Worm (Caenorhabditis elegans) whole organism, dauer: ENCODE data around the gene trpp-3.

Experiments
- unc-62 ChIP-seq: sonication (generic microtip); optimal IDR thresholded peaks from 2 replicates; lab custom pipeline; 2017; ENCODE audit warnings: missing biosample characterization, missing genetic modification reagents, missing genetic modification characterization

Gene trpp-3

DNA sequence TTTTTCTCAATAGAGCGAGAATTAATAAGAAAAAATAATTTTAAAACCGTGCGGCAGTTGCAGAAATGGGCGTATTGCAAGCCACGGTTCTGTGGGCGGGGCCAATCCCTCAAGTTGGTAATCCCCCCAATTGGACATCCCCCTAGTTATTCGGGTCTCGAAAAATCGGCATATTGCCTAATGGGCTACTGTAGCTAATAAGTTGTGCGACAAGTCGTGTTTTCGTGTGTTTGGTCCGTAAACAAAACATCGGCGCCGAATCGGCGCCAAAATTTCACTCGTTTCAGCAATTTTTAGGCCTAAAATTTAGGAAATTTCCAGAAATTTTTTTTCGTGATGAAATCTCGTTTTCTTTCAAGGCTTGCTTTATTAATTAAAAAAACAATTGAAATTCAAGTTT lies 21.0 kb upstream of the trpp-3 start:
- no peak for TF ChIP-seq unc-62 (GFP tag; lab: Kevin White, UChicago)

- no peak for TF ChIP-seq unc-62 (GFP tag; lab: Kevin White, UChicago)
Observed at ce11 chrIII:9507799-9508198, 17.6 kb upstream of the trpp-3 start, which contains the start of gene vha-14. Gene vha-14, plus strand, starts transcription at chrIII:9508100.

ce11 chrIII:9509764-9510370 lies 15.5 kb upstream of the trpp-3 start:
- no peak for TF ChIP-seq unc-62 (GFP tag; lab: Kevin White, UChicago)

- no peak for TF ChIP-seq unc-62 (GFP tag; lab: Kevin White, UChicago)
Observed at ce11 chrIII:9511055-9511520, 14.3 kb upstream of the trpp-3 start, which contains the start of gene F55H2.5. Gene F55H2.5, plus strand, starts transcription at chrIII:9511470.

DNA sequence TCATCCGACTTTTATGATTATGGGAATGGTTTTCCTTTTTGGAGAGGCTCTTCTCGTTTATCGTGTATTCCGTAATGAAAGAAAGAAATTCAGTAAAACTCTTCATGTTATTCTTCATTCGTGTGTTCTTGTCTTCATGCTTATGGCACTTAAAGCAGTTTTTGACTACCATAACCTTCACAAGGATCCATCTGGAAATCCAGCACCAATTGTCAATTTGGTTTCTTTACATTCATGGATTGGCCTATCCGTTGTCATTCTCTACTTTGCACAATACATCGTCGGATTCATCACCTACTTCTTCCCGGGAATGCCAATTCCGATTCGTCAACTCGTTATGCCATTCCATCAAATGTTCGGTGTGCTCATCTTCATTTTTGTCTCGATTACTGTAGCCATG lies 13.7 kb upstream of the trpp-3 start:
- TF ChIP-seq unc-62 (GFP tag; lab: Kevin White, UChicago) = no peak

ce11 chrIII:9513006-9513405 lies 12.3 kb upstream of the trpp-3 start:
- TF ChIP-seq unc-62 (GFP tag; lab: Kevin White, UChicago) = no peak

DNA sequence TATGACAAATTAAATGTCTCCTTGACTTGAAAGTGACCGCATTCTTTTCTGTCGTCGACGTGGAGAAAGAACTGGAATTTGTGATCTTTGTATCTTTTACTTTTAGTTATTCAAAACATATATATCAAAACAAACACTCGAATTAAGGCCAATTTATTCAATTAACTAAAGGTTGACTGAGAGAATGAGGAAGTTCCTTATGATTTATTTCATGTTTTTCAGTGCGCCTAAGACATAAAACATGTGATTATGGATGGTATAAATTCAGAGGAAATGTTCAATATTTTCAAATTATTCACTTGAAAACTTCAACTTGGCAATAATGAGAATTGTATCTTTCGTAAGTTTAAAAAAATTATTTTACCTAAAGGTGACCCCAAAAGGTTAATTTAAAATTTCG lies 11.8 kb upstream of the trpp-3 start, which contains the start of gene F55H2.8:
Gene F55H2.8 (plus strand): TSS at position 301 of the 400 bp plus-strand sequence.
- no peak for TF ChIP-seq unc-62 (GFP tag; lab: Kevin White, UChicago)

DNA sequence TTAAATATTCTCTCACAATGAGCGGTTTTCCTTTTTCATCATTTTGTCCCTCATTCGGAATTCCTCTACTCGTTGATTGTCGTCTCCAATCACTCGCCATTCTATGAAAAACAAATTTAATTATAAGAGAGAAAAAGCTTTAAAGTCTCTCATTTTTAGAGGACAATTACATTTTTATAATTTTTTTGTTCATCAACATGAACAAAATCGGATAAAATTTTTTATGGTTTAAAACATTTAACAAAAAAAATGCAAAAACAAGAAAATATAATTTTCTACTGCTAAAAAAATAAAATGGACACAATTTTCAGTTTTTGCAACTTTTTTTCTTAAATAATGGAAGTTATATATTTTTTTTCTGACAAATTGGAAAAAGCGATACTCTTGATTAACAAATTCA lies 9.2 kb upstream of the trpp-3 start, which contains the start of gene F55H2.7:
Gene F55H2.7 (minus strand): TSS at position 101 of the 400 bp plus-strand sequence.
- no peak for TF ChIP-seq unc-62 (GFP tag; lab: Kevin White, UChicago)

- TF ChIP-seq unc-62 (GFP tag; lab: Kevin White, UChicago) = no peak
Observed at ce11 chrIII:9521410-9522090, 3.8 kb upstream of the trpp-3 start, which contains the start of the genes clu-1 and prp-40. Gene clu-1, minus strand, starts transcription at chrIII:9521460. Gene prp-40, plus strand, starts transcription at chrIII:9522075.

DNA sequence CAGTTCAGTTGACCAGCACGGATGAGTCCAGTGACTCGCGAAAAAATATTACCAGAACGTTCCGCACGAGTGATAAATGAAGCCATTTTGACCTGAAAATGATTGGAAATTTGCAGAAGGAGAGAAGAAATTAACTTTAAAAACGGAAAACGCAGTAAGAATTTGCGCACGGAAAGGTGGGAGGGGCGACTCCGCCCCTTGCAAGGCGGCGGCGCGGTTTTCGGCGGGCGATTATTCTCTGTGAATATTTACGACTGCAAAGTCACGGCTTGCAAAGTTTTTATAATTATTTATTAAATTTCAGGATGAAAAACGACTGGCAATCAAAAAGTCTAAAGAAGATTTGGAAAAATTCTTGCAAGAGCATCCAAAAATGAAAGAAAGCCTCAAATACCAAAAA lies 1.8 kb upstream of the trpp-3 start, which contains the start of gene mrps-23:
Gene mrps-23 (minus strand): TSS at position 92 of the 400 bp plus-strand sequence.
- TF ChIP-seq unc-62 (GFP tag; lab: Kevin White, UChicago) = no peak

- TF ChIP-seq unc-62 (GFP tag; lab: Kevin White, UChicago) = no peak
Observed at ce11 chrIII:9526851-9527250, 1.5 kb downstream of the trpp-3 start, which contains the start of gene ZK1098.6. Gene ZK1098.6, plus strand, starts transcription at chrIII:9527151.

- TF ChIP-seq unc-62 (GFP tag; lab: Kevin White, UChicago) = no peak
Observed at ce11 chrIII:9528824-9529223, 3.5 kb downstream of the trpp-3 start, which contains the start of gene ZK1098.2. Gene ZK1098.2, plus strand, starts transcription at chrIII:9529159.

DNA sequence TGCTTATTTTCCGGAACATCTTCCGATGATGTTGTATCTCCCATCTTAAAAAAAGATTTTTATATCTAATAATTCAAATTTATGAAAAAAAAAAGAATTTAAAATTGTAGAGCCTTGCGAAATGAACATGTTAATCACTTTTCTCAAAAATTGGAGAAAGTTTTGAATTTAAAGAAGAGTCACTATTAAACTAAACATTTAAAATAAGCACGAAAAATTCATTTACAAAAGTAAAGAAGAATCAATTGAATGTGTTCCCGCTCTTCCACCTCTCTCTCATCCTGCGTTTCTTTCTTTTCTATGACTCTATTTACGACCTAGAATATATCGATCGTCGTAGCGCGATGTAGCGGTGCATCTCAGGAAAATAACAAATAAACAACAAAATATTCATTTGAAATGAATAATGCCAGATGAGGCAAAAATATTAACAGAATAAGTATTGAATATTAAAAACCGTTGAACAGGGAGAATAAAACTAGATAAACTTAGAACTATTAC lies 13.4 kb downstream of the trpp-3 start, which contains the start of gene ZK1098.3:
Gene ZK1098.3 (minus strand): TSS at position 51 of the 501 bp plus-strand sequence.
- TF ChIP-seq unc-62 (GFP tag; lab: Kevin White, UChicago) = no peak

DNA sequence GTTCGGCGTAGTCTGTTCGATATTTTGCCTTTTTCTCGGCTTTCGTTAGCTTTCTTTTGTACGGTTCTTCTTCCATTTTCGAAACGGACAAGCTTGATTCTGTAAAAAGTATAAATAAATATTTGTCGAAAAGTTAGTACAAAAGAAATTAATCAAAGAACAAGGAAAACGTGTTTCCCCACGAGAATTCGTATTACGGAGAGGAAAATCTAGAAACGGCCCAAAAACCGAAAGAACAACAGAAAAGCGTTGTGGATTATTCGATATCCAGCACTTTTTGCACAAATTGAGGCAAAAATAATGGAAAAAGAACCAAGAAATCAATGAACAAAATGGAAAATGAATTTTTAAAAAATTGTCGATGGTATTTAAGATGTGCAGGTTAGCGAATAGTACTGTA lies 16.9 kb downstream of the trpp-3 start, which contains the start of gene mut-7:
Gene mut-7 (minus strand): TSS at position 101 of the 400 bp plus-strand sequence.
- no peak for TF ChIP-seq unc-62 (GFP tag; lab: Kevin White, UChicago)

- TF ChIP-seq unc-62 (GFP tag; lab: Kevin White, UChicago) = no peak
Observed at ce11 chrIII:9542816-9543215, 17.5 kb downstream of the trpp-3 start, which contains the start of gene eif-2Balpha. Gene eif-2Balpha, plus strand, starts transcription at chrIII:9543119.

- no peak for TF ChIP-seq unc-62 (GFP tag; lab: Kevin White, UChicago)
Observed at ce11 chrIII:9544125-9544524, 18.8 kb downstream of the trpp-3 start, which contains the start of gene ZK1098.9. Gene ZK1098.9, plus strand, starts transcription at chrIII:9544425.
